Worm (Caenorhabditis elegans) whole organism, L3 larva: ENCODE results near the gene trpp-9.

Experiments
- R02D3.7 ChIP-seq: fragments of 150-350 bp; optimal IDR thresholded peaks from 2 replicates; lab custom pipeline; 2014; ENCODE audit warnings: missing biosample characterization, missing genetic modification characterization
- ama-1 ChIP-seq: fragments of 150-350 bp; optimal IDR thresholded peaks from 2 replicates; lab custom pipeline; 2018
- egl-27 ChIP-seq: sonication (generic microtip); optimal IDR thresholded peaks from 4 replicates; lab custom pipeline; 2017; ENCODE audit warnings: missing biosample characterization, missing genetic modification reagents, missing genetic modification characterization
- fkh-10 ChIP-seq: sonication (generic microtip); optimal IDR thresholded peaks from 2 replicates; lab custom pipeline; 2017; ENCODE audit warnings: missing biosample characterization, missing genetic modification reagents, missing genetic modification characterization
- hmg-11 ChIP-seq: sonication (generic microtip); optimal IDR thresholded peaks from 2 replicates; lab custom pipeline; 2016; ENCODE audit warnings: missing genetic modification characterization, missing compliant biosample characterization
- jun-1 ChIP-seq: fragments of 150-350 bp; optimal IDR thresholded peaks from 2 replicates; lab custom pipeline; 2014; ENCODE audit warnings: missing biosample characterization, missing genetic modification reagents, missing genetic modification characterization
- lin-15B ChIP-seq: fragments of 150-350 bp; optimal IDR thresholded peaks from 2 replicates; lab custom pipeline; 2014; ENCODE audit warnings: missing biosample characterization, missing genetic modification characterization
- nhr-12 ChIP-seq: fragments of 150-350 bp; optimal IDR thresholded peaks from 2 replicates; lab custom pipeline; 2014; ENCODE audit warnings: missing biosample characterization, missing genetic modification characterization
- nhr-28 ChIP-seq: fragments of 150-350 bp; optimal IDR thresholded peaks from 2 replicates; lab custom pipeline; 2014; ENCODE audit warnings: missing biosample characterization, missing genetic modification characterization
- pha-4 ChIP-seq: fragments of 150-350 bp; optimal IDR thresholded peaks from 2 replicates; lab custom pipeline; 2014; ENCODE audit warnings: missing biosample characterization, missing genetic modification reagents, missing genetic modification characterization
- snpc-4 ChIP-seq: fragments of 150-350 bp; optimal IDR thresholded peaks from 2 replicates; lab custom pipeline; 2014; ENCODE audit warnings: missing biosample characterization, missing genetic modification characterization
- tbx-2 ChIP-seq: sonication (generic microtip); optimal IDR thresholded peaks from 2 replicates; lab custom pipeline; 2016; ENCODE audit warnings: mild to moderate bottlenecking, missing genetic modification characterization, missing compliant biosample characterization
- ztf-11 ChIP-seq: fragments of 150-350 bp; optimal IDR thresholded peaks from 2 replicates; lab custom pipeline; 2014; ENCODE audit warnings: missing biosample characterization, missing genetic modification characterization

DNA sequence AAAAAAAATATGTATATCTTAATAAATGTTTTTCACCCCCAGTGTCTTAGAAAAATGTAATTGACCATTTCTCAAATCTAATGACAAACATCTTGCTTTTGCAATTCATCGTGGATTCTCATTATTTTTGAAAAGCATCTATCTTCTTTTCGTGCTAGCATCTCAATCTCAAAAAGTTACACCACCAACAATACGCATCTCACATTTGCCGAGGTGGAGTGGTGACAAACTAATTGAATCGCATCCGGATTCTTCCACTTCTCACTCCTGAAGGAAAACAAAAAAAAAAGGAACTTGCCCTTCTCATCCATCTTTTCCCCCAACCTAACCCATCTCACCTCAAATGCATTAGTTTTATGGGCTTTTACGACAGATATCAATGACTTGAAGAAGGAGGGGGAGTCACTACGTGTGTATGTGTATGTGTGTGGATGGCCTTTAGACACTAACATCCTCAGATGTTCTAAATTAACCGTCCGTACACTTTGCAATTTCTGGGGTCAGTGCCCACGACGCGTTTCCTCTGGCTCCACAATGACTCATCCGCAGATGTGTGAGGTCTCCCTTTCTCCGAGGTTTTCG is 16.2 kb upstream of the trpp-9 start:
- TF ChIP-seq nhr-28 (tag; lab: Kevin White, UChicago) (no peak), ztf-11 (no peak), nhr-12 (tag; lab: Kevin White, UChicago) (no peak), jun-1 (no peak), egl-27 (tag; lab: Kevin White, UChicago) (no peak), fkh-10 (GFP tag; lab: Kevin White, UChicago) (no peak), pha-4 (tag; lab: Kevin White, UChicago) (no peak), snpc-4 (no peak), tbx-2 (tag; lab: Kevin White, UChicago) (no peak), R02D3.7 (no peak), ama-1 (lab: Kevin White, UChicago) (no peak), lin-15B (tag; lab: Kevin White, UChicago) (no peak), hmg-11 (tag; lab: Kevin White, UChicago) (no peak)
